Worm (Caenorhabditis elegans) whole organism, L4/young adult: ENCODE data around the gene srh-87.

Experiments
- dao-5 ChIP-seq: sonication (generic microtip); optimal IDR thresholded peaks from 2 replicates; lab custom pipeline; 2016; ENCODE audit warnings: missing genotype, missing genetic modification characterization, moderate library complexity, missing compliant biosample characterization
- him-1 ChIP-seq: sonication (generic microtip); optimal IDR thresholded peaks from 2 replicates; lab custom pipeline; 2016; ENCODE audit warnings: missing genotype, missing genetic modification reagents, missing genetic modification characterization, missing compliant biosample characterization

DNA sequence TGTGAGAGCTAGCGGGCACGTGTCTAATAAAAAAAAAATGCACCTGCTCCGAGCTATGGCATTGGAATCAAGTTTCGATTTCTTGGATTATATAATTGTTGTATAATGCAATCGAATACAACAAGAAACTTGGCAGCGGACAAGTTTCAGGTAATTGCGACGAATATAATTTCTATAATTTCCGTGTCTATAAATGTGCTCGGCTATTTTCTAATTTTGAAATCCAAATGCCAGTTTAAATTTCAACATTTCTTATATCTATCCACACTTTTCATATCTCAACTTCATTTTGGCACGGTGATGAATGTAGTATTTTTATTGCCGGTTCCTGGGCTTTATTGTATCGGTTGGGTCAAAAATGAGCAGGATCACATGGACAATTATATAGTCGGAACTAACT, 15.7 kb downstream of the srh-87 start, which contains the start of gene C31B8.16:
- TF ChIP-seq him-1 (tag; lab: Kevin White, UChicago): no peak
- no peak for TF ChIP-seq dao-5 (tag; lab: Kevin White, UChicago)
